Worm (Caenorhabditis elegans): ENCODE results near the gene Y50D4C.5.

- TF ChIP-seq unc-62 (GFP tag; optimal IDR thresholded peaks at IDR 0.05) (no peak), sptf-1 (tag; optimal IDR thresholded peaks at IDR 0.05) (no peak), nhr-237 (tag; optimal IDR thresholded peaks at IDR 0.05) (no peak), sem-2 (GFP tag; optimal IDR thresholded peaks at IDR 0.05) (no peak), lsy-2 (tag; optimal IDR thresholded peaks at IDR 0.05) (no peak), lin-13 (tag; optimal IDR thresholded peaks at IDR 0.05) (no peak)
These were observed 13.7 kb upstream of the Y50D4C.5 start for ce11 chrV:1017196-1017595.

All from whole organism, mixed stage, embryonic.